Fruit fly (Drosophila melanogaster) whole organism: ENCODE measurements around the gene CG31937.

ENCODE experiments used
- CG8478 ChIP-seq: fragments of >200 bp; optimal IDR thresholded peaks from 2 replicates; lab custom pipeline; 2018; ENCODE audit warnings: inconsistent platforms
- Dll ChIP-seq: fragments of >200 bp; optimal IDR thresholded peaks from 2 replicates; lab custom pipeline; 2017
- EcR ChIP-seq, 2 experiments: fragments of >200 bp; optimal IDR thresholded peaks; 2 replicates each; lab custom pipeline; 2017; ENCODE audit warnings: missing biosample characterization in 2 of 2, missing genetic modification characterization in 2 of 2, missing genetic modification reagents in 2 of 2
- pan ChIP-seq: fragments of >200 bp; optimal IDR thresholded peaks from 2 replicates; lab custom pipeline; 2017
- psq ChIP-seq: fragments of >200 bp; optimal IDR thresholded peaks from 2 replicates; lab custom pipeline; 2017
- usp ChIP-seq: fragments of >200 bp; optimal IDR thresholded peaks from 2 replicates; lab custom pipeline; 2017; ENCODE audit warnings: missing biosample characterization, missing genetic modification characterization, mixed read lengths

The CG31937 gene

DNA sequence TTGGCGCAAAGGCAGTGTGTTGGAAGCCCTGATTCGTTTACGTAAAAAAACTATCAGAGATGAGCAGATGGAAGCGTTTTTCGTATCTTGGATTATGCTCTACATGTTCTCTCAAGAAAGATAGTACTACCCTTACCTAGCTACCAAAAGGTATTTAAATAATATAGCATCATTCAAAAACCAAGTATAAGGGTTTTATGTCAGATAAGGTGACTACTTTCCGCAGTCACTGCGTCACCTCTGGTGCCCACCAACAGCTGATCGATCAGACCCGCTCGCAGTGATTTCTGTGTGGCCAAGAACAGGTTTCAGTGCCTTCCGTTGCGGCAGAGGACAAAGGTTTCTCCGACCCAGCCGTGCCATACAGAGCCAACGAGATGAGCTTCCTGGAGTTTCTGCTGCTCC lies at the start of gene CG31937, which contains the start of gene Eno:
TSS of gene CG31937 (plus strand) at position 281 of the 405 bp plus-strand sequence.
TSS of gene Eno (minus strand) at position 30 of the 405 bp plus-strand sequence.
- TF ChIP-seq EcR (GFP tag; optimal IDR thresholded peaks at IDR 0.05; lab: Kevin White, UChicago) (no peak), Dll (lab: Kevin White, UChicago) (no peak), usp (GFP tag; lab: Kevin White, UChicago) (no peak), CG8478 (lab: Kevin White, UChicago) (no peak), pan (lab: Kevin White, UChicago) (no peak), psq (lab: Kevin White, UChicago) (no peak)

DNA sequence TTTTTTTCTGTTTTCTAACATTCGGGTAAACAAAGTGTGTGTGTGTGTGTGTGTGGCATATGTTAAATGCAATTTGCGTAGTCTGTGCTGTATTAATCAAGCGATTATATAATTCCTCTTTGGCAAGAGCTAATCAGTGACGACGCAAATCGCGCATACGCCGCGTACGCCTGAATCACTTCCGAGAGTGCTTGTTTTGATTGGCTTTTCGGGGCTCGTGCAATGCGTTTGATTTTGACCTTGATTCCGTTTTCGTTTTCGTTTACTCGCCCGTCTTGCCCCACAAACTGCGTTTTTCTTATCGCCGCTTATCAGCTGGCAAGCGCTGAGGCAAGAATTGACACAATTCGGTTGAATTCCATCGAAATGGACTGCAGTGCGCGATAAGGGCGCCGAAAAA lies 36.8 kb upstream of the CG31937 start:
- TF ChIP-seq EcR (GFP tag; optimal IDR thresholded peaks at IDR 0.05; lab: Kevin White, UChicago) (no peak), Dll (lab: Kevin White, UChicago) (no peak), CG8478 (lab: Kevin White, UChicago) (no peak), usp (GFP tag; lab: Kevin White, UChicago) (no peak), psq (lab: Kevin White, UChicago) (no peak), pan (lab: Kevin White, UChicago) (no peak)

DNA sequence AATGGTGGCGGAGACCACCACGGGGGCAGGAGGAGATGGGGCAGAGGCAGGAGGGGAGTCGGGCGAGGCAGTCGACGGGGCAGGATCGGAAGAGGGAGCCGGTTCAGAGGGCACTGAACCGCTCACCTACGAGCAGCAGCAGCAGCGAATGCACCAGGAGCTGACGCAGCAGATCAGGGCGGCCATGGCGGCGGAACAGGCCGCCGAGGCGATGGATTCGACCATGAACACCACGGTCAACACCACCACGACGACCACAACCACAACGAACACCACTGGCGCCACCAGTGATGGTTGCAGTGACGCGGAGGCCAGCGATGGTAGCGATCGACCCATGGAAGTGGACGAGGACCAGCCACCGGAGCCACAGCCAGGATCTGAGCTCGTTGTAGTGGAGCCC lies 33.4 kb upstream of the CG31937 start:
- TF ChIP-seq Dll (lab: Kevin White, UChicago) (no peak), usp (GFP tag; lab: Kevin White, UChicago) (no peak), psq (lab: Kevin White, UChicago) (no peak), EcR (GFP tag; optimal IDR thresholded peaks at IDR 0.05; lab: Kevin White, UChicago) (no peak), pan (lab: Kevin White, UChicago) (no peak), CG8478 (lab: Kevin White, UChicago) (no peak)

DNA sequence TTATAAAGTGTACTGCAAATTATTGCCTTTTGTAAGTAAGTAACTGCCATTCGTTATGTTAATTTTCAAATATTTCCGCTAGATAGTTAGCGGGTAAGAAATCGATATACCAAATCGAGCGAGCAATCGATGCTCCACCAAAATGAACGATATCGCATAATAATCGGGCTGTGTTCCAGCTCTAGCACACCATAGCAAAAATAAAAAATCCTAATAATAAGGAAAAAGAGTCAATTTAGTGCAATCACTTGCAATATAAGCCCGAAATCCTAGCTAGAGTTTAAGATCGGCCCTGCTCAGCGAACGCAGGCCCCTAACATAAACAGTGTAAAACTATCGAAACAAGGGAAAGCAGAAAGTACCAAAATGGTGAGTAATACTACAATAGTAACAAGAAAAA lies 24.9 kb upstream of the CG31937 start, which contains the start of gene cpb:
TSS of gene cpb (plus strand) at position 157 of the 400 bp plus-strand sequence.
- TF ChIP-seq CG8478 (lab: Kevin White, UChicago), result no peak
- TF ChIP-seq usp (GFP tag; lab: Kevin White, UChicago), result no peak
- TF ChIP-seq EcR (GFP tag; optimal IDR thresholded peaks at IDR 0.05; lab: Kevin White, UChicago), result no peak
- TF ChIP-seq psq (lab: Kevin White, UChicago), result no peak
- no peak for TF ChIP-seq pan (lab: Kevin White, UChicago)
- TF ChIP-seq Dll (lab: Kevin White, UChicago), result no peak

DNA sequence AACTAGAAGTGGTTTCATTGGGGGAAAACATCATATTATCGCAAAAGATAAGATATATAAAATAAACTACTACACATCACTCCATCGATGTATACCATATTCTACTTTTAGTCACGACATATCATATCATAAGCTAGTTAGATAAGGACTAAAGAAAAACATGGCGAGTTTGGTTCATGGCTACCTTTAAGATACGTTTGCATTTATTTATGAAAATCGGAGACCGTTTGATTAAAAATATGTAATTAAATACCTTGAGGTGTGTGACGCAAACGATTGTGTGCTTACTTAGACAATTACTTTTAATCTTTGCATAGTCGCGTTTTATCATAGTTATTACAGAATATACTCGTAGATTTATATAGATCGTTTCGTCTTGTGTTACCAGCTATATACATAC lies 22.7 kb upstream of the CG31937 start:
- TF ChIP-seq EcR (GFP tag; optimal IDR thresholded peaks at IDR 0.05; lab: Kevin White, UChicago), result no peak
- TF ChIP-seq CG8478 (lab: Kevin White, UChicago), result no peak
- no peak for TF ChIP-seq usp (GFP tag; lab: Kevin White, UChicago)
- no peak for TF ChIP-seq pan (lab: Kevin White, UChicago)
- TF ChIP-seq psq (lab: Kevin White, UChicago), result no peak
- TF ChIP-seq Dll (lab: Kevin White, UChicago), result no peak

DNA sequence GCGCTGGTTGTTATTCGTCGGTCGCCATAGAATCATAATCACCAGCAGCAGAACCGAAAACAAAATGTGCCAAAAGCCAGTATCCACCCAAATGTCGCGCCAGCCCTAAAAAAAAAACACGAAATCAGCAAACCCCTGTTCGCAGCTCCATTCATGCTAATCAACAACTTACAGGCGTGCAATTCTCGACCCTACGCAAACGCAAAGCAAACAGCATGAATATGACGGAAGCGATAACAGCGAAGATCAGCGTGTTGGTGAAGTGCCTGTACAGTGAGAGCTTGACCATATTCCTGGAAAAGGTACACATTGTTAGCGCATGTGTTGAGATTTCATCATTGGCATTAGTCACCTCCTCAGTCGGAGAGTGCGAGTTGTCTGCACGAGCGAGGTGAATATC lies 21.6 kb upstream of the CG31937 start:
- TF ChIP-seq usp (GFP tag; lab: Kevin White, UChicago), result no peak
- TF ChIP-seq CG8478 (lab: Kevin White, UChicago), result no peak
- TF ChIP-seq Dll (lab: Kevin White, UChicago), result no peak
- TF ChIP-seq EcR (GFP tag; optimal IDR thresholded peaks at IDR 0.05; lab: Kevin White, UChicago), result no peak
- no peak for TF ChIP-seq pan (lab: Kevin White, UChicago)

DNA sequence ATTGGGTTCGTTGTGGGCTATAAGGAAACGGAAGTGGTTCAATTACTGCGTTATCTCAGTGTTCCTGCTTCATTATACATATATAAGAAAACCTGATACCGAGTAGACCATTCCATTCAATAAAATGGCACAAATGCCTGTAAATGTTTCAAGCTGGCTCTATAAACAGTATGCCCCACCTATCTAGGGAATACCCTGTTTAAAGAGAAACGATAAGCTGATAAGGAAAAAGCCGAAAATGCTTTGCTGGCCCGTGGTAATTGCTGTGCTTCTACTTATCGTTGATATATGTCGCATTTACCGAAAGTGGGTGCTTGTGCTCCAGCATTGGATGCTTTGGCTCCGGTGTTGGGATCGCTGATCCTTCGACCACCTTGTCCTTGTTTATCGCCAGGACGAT lies 20.4 kb upstream of the CG31937 start:
- TF ChIP-seq pan (lab: Kevin White, UChicago) (no peak), usp (GFP tag; lab: Kevin White, UChicago) (no peak), EcR (GFP tag; optimal IDR thresholded peaks at IDR 0.05; lab: Kevin White, UChicago) (no peak), CG8478 (lab: Kevin White, UChicago) (no peak), Dll (lab: Kevin White, UChicago) (no peak), psq (lab: Kevin White, UChicago) (no peak)

DNA sequence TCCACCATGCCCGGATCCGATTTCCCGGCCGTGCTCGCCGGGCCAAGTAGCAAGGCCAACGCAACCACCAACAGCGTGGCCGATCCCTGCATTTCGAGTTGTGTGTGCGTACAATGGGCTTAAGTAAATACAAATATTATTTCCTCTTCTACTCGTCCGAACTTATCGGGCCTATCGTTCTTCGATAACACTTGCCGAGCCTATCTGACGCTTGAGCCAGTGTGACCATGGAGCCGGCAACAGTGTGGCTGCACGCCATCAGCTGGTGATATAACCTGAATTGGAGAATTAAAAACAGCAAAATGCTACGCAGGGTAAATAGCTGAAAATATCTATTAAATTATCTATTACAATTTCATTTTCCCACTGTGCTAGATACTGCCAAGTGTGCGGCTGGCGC lies 19.5 kb upstream of the CG31937 start, which contains the start of the genes CG17660 and mRpL48:
TSS of gene CG17660 (minus strand) at position 198 of the 400 bp plus-strand sequence.
TSS of gene mRpL48 (plus strand) at position 239 of the 400 bp plus-strand sequence.
- TF ChIP-seq usp (GFP tag; lab: Kevin White, UChicago) (no peak), pan (lab: Kevin White, UChicago) (no peak), CG8478 (lab: Kevin White, UChicago) (no peak), EcR (GFP tag; optimal IDR thresholded peaks at IDR 0.05; lab: Kevin White, UChicago) (no peak), Dll (lab: Kevin White, UChicago) (no peak), psq (lab: Kevin White, UChicago) (no peak)

DNA sequence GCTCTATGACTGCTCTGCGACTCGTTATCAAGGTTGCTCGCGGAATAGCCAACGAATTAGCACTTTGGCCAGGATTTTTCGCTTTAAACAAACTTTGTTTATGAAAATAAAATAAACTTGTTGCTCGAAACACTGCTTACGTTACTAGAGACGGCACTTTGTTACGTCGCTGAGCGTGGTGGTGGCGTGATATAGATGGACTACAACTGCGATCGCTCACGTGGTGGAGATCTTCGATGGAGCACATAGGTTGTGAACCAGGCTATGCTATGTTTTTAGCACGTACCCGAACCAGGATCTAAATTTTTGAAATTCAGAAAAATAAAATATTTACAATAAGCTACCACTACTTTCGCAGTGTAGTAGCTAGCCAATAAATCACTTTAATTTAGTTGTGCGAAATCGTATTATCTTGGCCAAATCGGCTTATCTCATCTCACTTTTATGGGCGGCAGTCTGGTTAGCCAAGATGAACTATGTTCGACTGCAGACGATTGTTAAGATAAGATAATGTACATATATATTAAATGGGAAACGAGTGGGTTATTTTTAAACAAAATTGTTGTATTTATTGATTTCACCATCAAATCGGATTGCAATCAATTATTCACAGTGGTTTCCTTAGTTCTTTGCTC lies 13.9 kb upstream of the CG31937 start, which contains the start of gene frtz:
TSS of gene frtz (minus strand) at position 153 of the 635 bp plus-strand sequence.
- no peak for TF ChIP-seq pan (lab: Kevin White, UChicago)
- TF ChIP-seq CG8478 (lab: Kevin White, UChicago), result no peak
- TF ChIP-seq EcR (GFP tag; optimal IDR thresholded peaks at IDR 0.05; lab: Kevin White, UChicago), result no peak
- no peak for TF ChIP-seq usp (GFP tag; lab: Kevin White, UChicago)
- TF ChIP-seq Dll (lab: Kevin White, UChicago), result no peak
- TF ChIP-seq psq (lab: Kevin White, UChicago), result no peak

DNA sequence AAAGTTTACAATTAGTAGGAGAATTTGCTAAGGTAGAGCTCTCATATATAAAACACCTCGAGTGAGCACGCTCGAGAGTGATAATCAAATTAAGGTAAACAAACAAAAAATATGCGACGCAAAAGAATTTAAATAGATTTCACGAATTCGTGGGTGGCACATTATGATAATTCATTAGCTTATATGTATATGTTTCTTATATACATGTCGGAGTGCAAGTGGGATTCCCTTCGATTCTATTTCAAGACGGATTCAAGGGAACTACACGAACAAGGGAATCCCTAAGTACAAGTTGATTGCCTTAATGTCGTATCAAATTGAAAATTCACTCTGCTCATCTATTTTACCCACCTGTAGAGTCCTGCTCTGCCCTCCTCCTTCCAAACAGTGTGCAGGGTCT lies 12.4 kb upstream of the CG31937 start:
- no peak for TF ChIP-seq EcR (GFP tag; optimal IDR thresholded peaks at IDR 0.05; lab: Kevin White, UChicago)
- no peak for TF ChIP-seq psq (lab: Kevin White, UChicago)
- TF ChIP-seq Dll (lab: Kevin White, UChicago), result no peak
- TF ChIP-seq usp (GFP tag; lab: Kevin White, UChicago), result no peak
- TF ChIP-seq pan (lab: Kevin White, UChicago), result no peak
- TF ChIP-seq CG8478 (lab: Kevin White, UChicago), result no peak

DNA sequence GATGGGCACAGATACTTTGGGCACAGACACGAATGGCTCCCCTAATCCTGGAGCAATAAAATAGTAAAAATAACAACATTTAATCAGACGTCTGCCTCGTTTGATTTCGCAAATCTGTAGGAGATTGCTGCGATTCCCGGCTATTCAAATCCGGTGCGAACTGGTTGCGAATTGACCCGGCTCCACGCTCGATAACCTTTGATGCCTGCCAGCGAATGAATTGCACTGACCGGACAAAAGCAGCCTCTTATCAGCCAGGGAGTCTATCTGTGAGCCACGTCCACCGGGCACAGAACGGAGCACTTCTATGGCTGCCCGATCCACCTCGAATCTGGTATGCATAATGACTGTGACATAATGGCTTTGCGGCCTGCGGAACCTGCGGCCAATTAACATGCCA lies 9.7 kb upstream of the CG31937 start:
- TF ChIP-seq pan (lab: Kevin White, UChicago) (no peak), psq (lab: Kevin White, UChicago) (no peak), CG8478 (lab: Kevin White, UChicago) (no peak)
